Fruit fly (Drosophila melanogaster) Kc167 (cell line): ENCODE results near the gene Trmt61.

Experiments
- Sin3A ChIP-seq: fragments of >200 bp; optimal IDR thresholded peaks from 2 replicates; lab custom pipeline; 2018; ENCODE audit warnings: missing external identifiers
- h ChIP-seq: fragments of >200 bp; optimal IDR thresholded peaks from 3 replicates; lab custom pipeline; 2018; ENCODE audit warnings: missing external identifiers
- psq ChIP-seq: fragments of >200 bp; optimal IDR thresholded peaks from 2 replicates; lab custom pipeline; 2017; ENCODE audit warnings: missing external identifiers
- ttk ChIP-seq: sonication (Bioruptor generic); optimal IDR thresholded peaks from 2 replicates; lab custom pipeline; 2017; ENCODE audit warnings: missing external identifiers

- no peak for TF ChIP-seq h (lab: Kevin White, UChicago)
- no peak for TF ChIP-seq psq (lab: Kevin White, UChicago)
- TF ChIP-seq ttk (lab: Kevin White, UChicago), result no peak
- TF ChIP-seq Sin3A, result no peak
Measured at dm6 chr3R:26030562-26030961, 28.7 kb upstream of the Trmt61 start.
